Worm (Caenorhabditis elegans): ENCODE data around the gene srp-6.

- TF ChIP-seq mab-5 (tag; optimal IDR thresholded peaks at IDR 0.05) (no peak), blmp-1 (tag; optimal IDR thresholded peaks at IDR 0.05; ENCODE audit: insufficient read depth) (no peak), unc-62 (GFP tag; optimal IDR thresholded peaks at IDR 0.05) (no peak), ztf-4 (tag; optimal IDR thresholded peaks at IDR 0.05) (no peak)
Observed at ce11 chrV:7387755-7388154, 1.9 kb upstream of the srp-6 start, which contains the start of gene C02H6.3.

Measured in whole organism, L2 larva.